Worm (Caenorhabditis elegans) whole organism, L4/young adult: ENCODE results near the gene cpna-2.

ENCODE experiments used
- W03F9.2 ChIP-seq: fragments of 150-350 bp; optimal IDR thresholded peaks from 2 replicates; lab custom pipeline; 2014; ENCODE audit warnings: missing biosample characterization, missing genetic modification characterization
- dao-5 ChIP-seq: sonication (generic microtip); optimal IDR thresholded peaks from 2 replicates; lab custom pipeline; 2016; ENCODE audit warnings: missing genotype, missing genetic modification characterization, moderate library complexity, missing compliant biosample characterization
- him-1 ChIP-seq: sonication (generic microtip); optimal IDR thresholded peaks from 2 replicates; lab custom pipeline; 2016; ENCODE audit warnings: missing genotype, missing genetic modification reagents, missing genetic modification characterization, missing compliant biosample characterization

DNA sequence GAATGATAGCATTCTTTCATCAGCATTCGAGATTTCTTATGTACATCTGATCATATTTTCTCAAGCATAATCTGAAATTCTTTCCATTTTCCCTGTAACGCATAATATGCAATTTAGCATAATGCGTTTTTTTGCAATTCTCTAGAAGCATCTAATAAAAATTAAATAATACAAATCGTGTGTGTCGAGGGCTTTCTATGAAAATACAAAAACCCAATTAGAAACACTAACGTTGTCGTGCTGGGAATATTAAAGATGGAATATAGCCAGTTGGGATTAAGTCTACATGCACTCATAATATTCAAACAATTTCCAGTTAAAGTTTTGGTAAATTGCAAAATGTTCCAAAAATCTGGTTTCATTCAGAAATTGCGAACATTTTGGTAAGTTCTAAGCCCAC lies 40.1 kb upstream of the cpna-2 start, which contains the start of gene F18A1.1:
- TF ChIP-seq him-1 (tag; lab: Kevin White, UChicago) (no peak), dao-5 (tag; lab: Kevin White, UChicago) (no peak), W03F9.2 (tag; lab: Kevin White, UChicago) (no peak)
